Fruit fly (Drosophila melanogaster) whole organism, embryonic: ENCODE measurements around the gene Sps2.

Experiments
- BEAF-32 ChIP-seq: fragments of 200-800 bp; sonication (Bioruptor generic); optimal IDR thresholded peaks from 3 replicates; lab custom pipeline; 2017; ENCODE audit warnings: missing biosample characterization, missing genetic modification characterization, mild to moderate bottlenecking, moderate library complexity, missing genetic modification reagents
- Bteb2 ChIP-seq: fragments of 200-800 bp; sonication (Bioruptor generic); optimal IDR thresholded peaks from 2 replicates; lab custom pipeline; 2016; ENCODE audit warnings: missing biosample characterization, missing genetic modification characterization
- CG10147 ChIP-seq: fragments of 200-800 bp; sonication (Bioruptor generic); optimal IDR thresholded peaks from 2 replicates; lab custom pipeline; 2019; ENCODE audit warnings: missing biosample characterization, mild to moderate bottlenecking, missing genetic modification characterization, moderate library complexity
- CG10431 ChIP-seq: fragments of 200-800 bp; sonication (Bioruptor generic); optimal IDR thresholded peaks from 3 replicates; lab custom pipeline; 2018; ENCODE audit warnings: missing biosample characterization, mild to moderate bottlenecking, missing genetic modification characterization
- CG14441 ChIP-seq: fragments of 200-800 bp; sonication (Bioruptor generic); IDR thresholded peaks from 2 replicates; pipeline ENCODE4 v1.3.6; 2022; ENCODE audit warnings: missing biosample characterization, missing genetic modification characterization
- CG15073 ChIP-seq: fragments of 200-800 bp; sonication (Bioruptor generic); optimal IDR thresholded peaks from 2 replicates; lab custom pipeline; 2016; ENCODE audit warnings: missing biosample characterization, missing genetic modification characterization
- CG18764 ChIP-seq: fragments of 200-800 bp; sonication (Bioruptor generic); optimal IDR thresholded peaks from 3 replicates; lab custom pipeline; 2016; ENCODE audit warnings: missing biosample characterization, missing genetic modification characterization
- CG2199 ChIP-seq: fragments of 200-800 bp; sonication (Bioruptor generic); IDR thresholded peaks from 3 replicates; pipeline ENCODE4 v1.3.6; 2022; ENCODE audit warnings: missing biosample characterization, missing genetic modification characterization
- CG42726 ChIP-seq: fragments of 200-800 bp; sonication (Bioruptor generic); IDR thresholded peaks from 2 replicates; pipeline ENCODE4 v1.3.6; 2022; ENCODE audit warnings: missing biosample characterization, missing genetic modification characterization; ENCODE audit not compliant: partially characterized antibody
- CG5180 ChIP-seq: fragments of 200-800 bp; sonication (Bioruptor generic); optimal IDR thresholded peaks from 3 replicates; lab custom pipeline; 2017; ENCODE audit warnings: missing biosample characterization, missing genetic modification characterization, mild to moderate bottlenecking, moderate library complexity, missing genetic modification reagents
- CG6765 ChIP-seq: fragments of 200-800 bp; sonication (Bioruptor generic); optimal IDR thresholded peaks from 3 replicates; lab custom pipeline; 2017; ENCODE audit warnings: missing biosample characterization, mild to moderate bottlenecking, missing genetic modification characterization
- CG8290 ChIP-seq, 3 experiments: fragments of 200-800 bp; sonication (Bioruptor generic); optimal IDR thresholded peaks; 2 replicates each; lab custom pipeline; 2016 to 2019; ENCODE audit warnings: missing biosample characterization in 3 of 3, missing genetic modification characterization in 3 of 3, mild to moderate bottlenecking in 2 of 3, moderate library complexity in 1 of 3
- CG8924 ChIP-seq: fragments of 200-800 bp; optimal IDR thresholded peaks from 3 replicates; lab custom pipeline; 2019; ENCODE audit warnings: missing biosample characterization, mild to moderate bottlenecking, missing genetic modification characterization, moderate library complexity
- CoRest ChIP-seq: fragments of 200-800 bp; sonication (Bioruptor generic); optimal IDR thresholded peaks from 3 replicates; lab custom pipeline; 2018; ENCODE audit warnings: missing biosample characterization, mild to moderate bottlenecking, missing genetic modification characterization, moderate library complexity
- Doc2 ChIP-seq: fragments of 200-800 bp; sonication (Bioruptor generic); IDR thresholded peaks from 2 replicates; pipeline ENCODE4 v1.3.6; 2022; ENCODE audit warnings: missing biosample characterization, missing genetic modification characterization
- H2.0 ChIP-seq: fragments of 200-800 bp; sonication (Bioruptor generic); IDR thresholded peaks from 2 replicates; pipeline ENCODE4 v1.3.6; 2022; ENCODE audit warnings: missing biosample characterization, missing genetic modification characterization
- HLH54F ChIP-seq: fragments of 200-800 bp; sonication (Bioruptor generic); optimal IDR thresholded peaks from 3 replicates; lab custom pipeline; 2016; ENCODE audit warnings: missing biosample characterization, missing genetic modification characterization
- Hr3 ChIP-seq: fragments of 200-800 bp; sonication (Bioruptor generic); optimal IDR thresholded peaks from 3 replicates; lab custom pipeline; 2016; ENCODE audit warnings: missing biosample characterization, missing genetic modification characterization
- MTF-1 ChIP-seq: fragments of 200-800 bp; sonication (Bioruptor generic); optimal IDR thresholded peaks from 2 replicates; lab custom pipeline; 2018; ENCODE audit warnings: missing biosample characterization, mild to moderate bottlenecking, missing genetic modification characterization, borderline replicate concordance
- Max ChIP-seq: fragments of 200-800 bp; sonication (Bioruptor generic); optimal IDR thresholded peaks from 2 replicates; lab custom pipeline; 2016; ENCODE audit warnings: missing biosample characterization, mild to moderate bottlenecking, missing genetic modification characterization
- Mrtf ChIP-seq: fragments of 200-800 bp; sonication (Bioruptor generic); IDR thresholded peaks from 3 replicates; pipeline ENCODE4 v1.3.6; 2022; ENCODE audit warnings: missing biosample characterization, missing genetic modification characterization
- NK7.1 ChIP-seq: fragments of 200-800 bp; sonication (Bioruptor generic); optimal IDR thresholded peaks from 3 replicates; lab custom pipeline; 2016; ENCODE audit warnings: missing biosample characterization, missing genetic modification characterization
- Oli ChIP-seq: fragments of 200-800 bp; sonication (Bioruptor generic); optimal IDR thresholded peaks from 2 replicates; lab custom pipeline; 2018; ENCODE audit warnings: missing biosample characterization, mild to moderate bottlenecking, missing genetic modification characterization, moderate library complexity
- Six4 ChIP-seq: fragments of 200-800 bp; sonication (Bioruptor generic); optimal IDR thresholded peaks from 2 replicates; lab custom pipeline; 2016; ENCODE audit warnings: missing biosample characterization, missing genetic modification characterization
- Sox100B ChIP-seq: fragments of 200-800 bp; sonication (Bioruptor generic); optimal IDR thresholded peaks from 3 replicates; lab custom pipeline; 2018; ENCODE audit warnings: missing biosample characterization, mild to moderate bottlenecking, missing genetic modification characterization
- Sry-δ ChIP-seq: fragments of 200-800 bp; sonication (Bioruptor generic); optimal IDR thresholded peaks from 2 replicates; lab custom pipeline; 2016; ENCODE audit warnings: missing biosample characterization, missing genetic modification characterization
- Xrp1 ChIP-seq: fragments of 200-800 bp; sonication (Bioruptor generic); IDR thresholded peaks from 2 replicates; pipeline ENCODE4 v1.3.6; 2022; ENCODE audit warnings: missing biosample characterization, missing genetic modification characterization
- az2 ChIP-seq: fragments of 200-800 bp; sonication (Bioruptor generic); optimal IDR thresholded peaks from 3 replicates; lab custom pipeline; 2016; ENCODE audit warnings: missing biosample characterization, missing genetic modification characterization
- bbx ChIP-seq: fragments of 200-800 bp; sonication (Bioruptor generic); IDR thresholded peaks from 2 replicates; pipeline ENCODE4 v1.3.6; 2022; ENCODE audit warnings: missing biosample characterization, missing genetic modification characterization; ENCODE audit not compliant: partially characterized antibody
- bsh ChIP-seq, 2 experiments: fragments of 200-800 bp; sonication (Bioruptor generic); optimal IDR thresholded peaks; 2 replicates each; lab custom pipeline; 2017 to 2018; ENCODE audit warnings: mild to moderate bottlenecking in 2 of 2, missing biosample characterization in 2 of 2, missing genetic modification characterization in 2 of 2, moderate library complexity in 1 of 2
- ci ChIP-seq: fragments of 200-800 bp; sonication (Bioruptor generic); IDR thresholded peaks from 3 replicates; pipeline ENCODE4 v1.3.6; 2022; ENCODE audit warnings: missing biosample characterization, missing genetic modification characterization
- eve ChIP-seq, 2 experiments: fragments of >200 bp; optimal IDR thresholded peaks; 2 replicates each; lab custom pipeline; 2017; ENCODE audit warnings: missing biosample characterization in 2 of 2, missing genetic modification characterization in 2 of 2
- gem ChIP-seq: fragments of 200-800 bp; sonication (Bioruptor generic); optimal IDR thresholded peaks from 2 replicates; lab custom pipeline; 2019; ENCODE audit warnings: missing biosample characterization, mild to moderate bottlenecking, missing genetic modification characterization, moderate library complexity
- gsb-n ChIP-seq: fragments of 200-800 bp; sonication (Bioruptor generic); optimal IDR thresholded peaks from 3 replicates; lab custom pipeline; 2018; ENCODE audit warnings: missing biosample characterization, mild to moderate bottlenecking, missing genetic modification characterization
- gt ChIP-seq: fragments of 200-800 bp; sonication (Bioruptor generic); IDR thresholded peaks from 2 replicates; pipeline ENCODE4 v1.3.6; 2022; ENCODE audit warnings: missing biosample characterization, missing genetic modification characterization
- kah ChIP-seq: fragments of 200-800 bp; sonication (Bioruptor generic); optimal IDR thresholded peaks from 2 replicates; lab custom pipeline; 2018; ENCODE audit warnings: missing biosample characterization, mild to moderate bottlenecking, missing genetic modification characterization
- lilli ChIP-seq: fragments of 200-800 bp; sonication (Bioruptor generic); optimal IDR thresholded peaks from 3 replicates; lab custom pipeline; 2016; ENCODE audit warnings: missing biosample characterization, missing genetic modification characterization
- lola ChIP-seq, 3 experiments: fragments of >200 bp in 2 of 3; fragments of 200-800 bp in 1 of 3; sonication (Bioruptor generic) in 1 of 3; optimal IDR thresholded peaks; 2 replicates each; lab custom pipeline; 2017 to 2019; ENCODE audit warnings: missing biosample characterization in 3 of 3, missing genetic modification characterization in 3 of 3, mild to moderate bottlenecking in 1 of 3, moderate library complexity in 1 of 3
- pnt ChIP-seq: fragments of 200-800 bp; sonication (Bioruptor generic); optimal IDR thresholded peaks from 3 replicates; lab custom pipeline; 2016; ENCODE audit warnings: missing biosample characterization, missing genetic modification characterization
- pros ChIP-seq: fragments of 200-800 bp; sonication (Bioruptor generic); optimal IDR thresholded peaks from 3 replicates; lab custom pipeline; 2019; ENCODE audit warnings: missing biosample characterization, mild to moderate bottlenecking, missing genetic modification characterization, moderate library complexity
- pum ChIP-seq: fragments of 200-800 bp; sonication (Bioruptor generic); optimal IDR thresholded peaks from 2 replicates; lab custom pipeline; 2016; ENCODE audit warnings: missing biosample characterization, missing genetic modification characterization
- rib ChIP-seq: fragments of 200-800 bp; sonication (Bioruptor generic); IDR thresholded peaks from 2 replicates; pipeline ENCODE4 v1.3.6; 2022; ENCODE audit warnings: missing biosample characterization, missing genetic modification characterization
- sr ChIP-seq: fragments of 200-800 bp; sonication (Bioruptor generic); IDR thresholded peaks from 3 replicates; pipeline ENCODE4 v1.3.6; 2022; ENCODE audit warnings: missing biosample characterization, missing genetic modification characterization
- tna ChIP-seq: fragments of 200-800 bp; sonication (Bioruptor generic); IDR thresholded peaks from 2 replicates; pipeline ENCODE4 v1.3.6; 2022; ENCODE audit warnings: missing biosample characterization, missing genetic modification characterization; ENCODE audit not compliant: partially characterized antibody
- usp ChIP-seq: fragments of >200 bp; optimal IDR thresholded peaks from 2 replicates; lab custom pipeline; 2017; ENCODE audit warnings: missing biosample characterization, missing genetic modification characterization
- vvl ChIP-seq: fragments of 200-800 bp; sonication (Bioruptor generic); IDR thresholded peaks from 2 replicates; pipeline ENCODE4 v1.3.6; 2022; ENCODE audit warnings: missing biosample characterization, missing genetic modification characterization
- wek ChIP-seq: fragments of 200-800 bp; sonication (Bioruptor generic); optimal IDR thresholded peaks from 3 replicates; lab custom pipeline; 2018; ENCODE audit warnings: missing biosample characterization, mild to moderate bottlenecking, missing genetic modification characterization, moderate library complexity

Gene Sps2

dm6 chr2L:10387869-10388726 lies 45.7 kb downstream of the Sps2 start, which contains the start of gene da (continued):
- TF ChIP-seq MTF-1 (GFP tag; lab: Kevin White, UChicago) (no peak), gem (tag; lab: Kevin White, UChicago) (peak; percentile 76), Doc2 (no peak), bbx (GFP tag; lab: Robert Waterston, UW) (peak; percentile 60), CoRest (tag; lab: Kevin White, UChicago) (peak; percentile 73), tna (GFP tag; lab: Robert Waterston, UW) (peak; percentile 13; the same call in 1 of the 2 replicates), NK7.1 (no peak), CG10431 (peak; percentile 4), lilli (peak; percentile 70), HLH54F (GFP tag; lab: Kevin White, UChicago) (peak; percentile 65), ci (GFP tag; lab: Robert Waterston, UW) (peak; percentile 81; the same call in 2 of the 3 replicates), Mrtf (GFP tag; lab: Robert Waterston, UW) (no peak; the same call in 2 of the 3 replicates), rib (GFP tag; lab: Robert Waterston, UW) (peak; percentile 45), CG8924 (tag; lab: Kevin White, UChicago) (peak; percentile 71), wek (GFP tag; lab: Kevin White, UChicago) (peak; percentile 15), Bteb2 (peak; percentile 67), pnt (GFP tag; lab: Kevin White, UChicago) (peak; percentile 26), H2.0 (GFP tag; lab: Robert Waterston, UW) (peak; percentile 60), gsb-n (peak; percentile 31), bsh (GFP tag; optimal IDR thresholded peaks at IDR 0.05; lab: Kevin White, UChicago) (peak in 1 of 2 experiments; percentile 58), CG42726 (GFP tag; lab: Robert Waterston, UW) (no peak), CG8290 (GFP tag; optimal IDR thresholded peaks at IDR 0.05; lab: Kevin White, UChicago) (peak; percentile 80), CG8290 (tag; optimal IDR thresholded peaks at IDR 0.05; lab: Kevin White, UChicago) (peak in 1 of 2 experiments; percentile 89), CG5180 (no peak), usp (GFP tag; lab: Kevin White, UChicago) (no peak), pum (GFP tag; lab: Kevin White, UChicago) (peak; percentile 56), Sox100B (GFP tag; lab: Kevin White, UChicago) (peak; percentile 51), gt (GFP tag; lab: Robert Waterston, UW) (no peak), CG14441 (GFP tag; lab: Robert Waterston, UW) (peak; percentile 59), CG10147 (GFP tag; lab: Kevin White, UChicago) (no peak), kah (peak; percentile 7), CG6765 (peak; percentile 25), az2 (peak; percentile 68), Hr3 (GFP tag; lab: Kevin White, UChicago) (peak; percentile 61), CG18764 (GFP tag; lab: Kevin White, UChicago) (peak; percentile 33), Oli (tag; lab: Kevin White, UChicago) (no peak), sr (GFP tag; lab: Robert Waterston, UW) (no peak), CG2199 (0 out of 3 replicates have a peak, but pooled peaks have one; percentile 68), CG15073 (GFP tag; lab: Kevin White, UChicago) (no peak), eve (GFP tag; optimal IDR thresholded peaks at IDR 0.05; lab: Kevin White, UChicago) (peak in 1 of 2 experiments; percentile 76), BEAF-32 (GFP tag; lab: Kevin White, UChicago) (peak; percentile 69), Sry-δ (GFP tag; lab: Kevin White, UChicago) (peak; percentile 71), vvl (GFP tag; lab: Robert Waterston, UW) (peak; percentile 75), lola (GFP tag; optimal IDR thresholded peaks at IDR 0.05; lab: Kevin White, UChicago) (peak in 2 of 3 experiments; percentile 42 to 92), pros (GFP tag; lab: Kevin White, UChicago) (no peak), Max (GFP tag; lab: Kevin White, UChicago) (peak; percentile 5), Six4 (GFP tag; lab: Kevin White, UChicago) (peak; percentile 15), Xrp1 (GFP tag; lab: Robert Waterston, UW) (peak; percentile 63)
